Fruit fly (Drosophila melanogaster): ENCODE results near the gene Octbeta1R.

- TF ChIP-seq CTCF (optimal IDR thresholded peaks at IDR 0.05) (no peak), CG8478 (optimal IDR thresholded peaks at IDR 0.05) (no peak)
Observed at dm6 chr3R:22470064-22470463, 27.0 kb upstream of the Octbeta1R start.
